Worm (Caenorhabditis elegans) whole organism, early embryonic: ENCODE data around the gene R07B1.11.

Experiments
- F13C5.2 ChIP-seq: sonication (generic microtip); optimal IDR thresholded peaks from 2 replicates; lab custom pipeline; 2017; ENCODE audit warnings: mild to moderate bottlenecking, missing genetic modification characterization, inconsistent platforms, missing compliant biosample characterization
- ama-1 ChIP-seq: fragments of 150-350 bp; optimal IDR thresholded peaks from 2 replicates; lab custom pipeline; 2014
- ceh-36 ChIP-seq: sonication (generic microtip); optimal IDR thresholded peaks from 2 replicates; lab custom pipeline; 2016; ENCODE audit warnings: missing genetic modification characterization, inconsistent platforms, missing compliant biosample characterization
- ets-7 ChIP-seq: sonication (generic microtip); optimal IDR thresholded peaks from 2 replicates; lab custom pipeline; 2016; ENCODE audit warnings: missing genotype, missing genetic modification characterization, missing compliant biosample characterization
- hnd-1 ChIP-seq: sonication (generic microtip); optimal IDR thresholded peaks from 2 replicates; lab custom pipeline; 2016; ENCODE audit warnings: missing genetic modification characterization, missing compliant biosample characterization
- pes-1 ChIP-seq: fragments of 200-800 bp; sonication (Bioruptor generic); IDR thresholded peaks from 2 replicates; pipeline ENCODE4 v1.3.6; 2022; ENCODE audit warnings: missing genetic modification reagents, missing genetic modification characterization, missing compliant biosample characterization
- tbx-37 ChIP-seq: fragments of 200-800 bp; sonication (Bioruptor generic); conservative IDR thresholded peaks from 2 replicates; pipeline ENCODE4 v1.3.6; 2022; ENCODE audit warnings: missing genetic modification reagents, missing genetic modification characterization, missing compliant biosample characterization

DNA sequence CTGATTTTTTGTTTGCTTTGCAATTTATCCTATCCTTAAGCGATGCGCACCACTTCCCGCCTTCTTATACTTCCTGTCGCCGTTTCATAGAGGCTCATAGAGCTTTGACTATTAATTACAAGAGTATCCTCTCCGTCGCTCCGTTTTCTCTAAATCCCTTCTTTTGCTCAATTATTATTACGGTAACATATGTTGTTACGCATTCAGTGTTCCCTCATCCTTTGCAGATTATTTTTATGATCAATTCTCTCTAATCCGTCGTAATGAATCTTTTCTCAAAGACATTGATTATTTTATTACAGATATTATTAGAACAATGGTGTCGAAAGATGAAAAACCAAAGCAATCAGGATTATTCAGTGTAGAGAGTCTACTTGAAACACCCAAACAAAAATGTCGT lies 9.7 kb upstream of the R07B1.11 start, which contains the start of gene vab-15:
- TF ChIP-seq ets-7 (tag; lab: Kevin White, UChicago) (no peak), tbx-37 (GFP tag; lab: Robert Waterston, UW) (no peak), F13C5.2 (tag; lab: Kevin White, UChicago) (no peak), hnd-1 (tag; lab: Kevin White, UChicago) (no peak), ama-1 (lab: Kevin White, UChicago) (no peak), ceh-36 (peak; percentile 34), pes-1 (GFP tag; lab: Robert Waterston, UW) (no peak)
